Worm (Caenorhabditis elegans) whole organism, L4 larva: ENCODE results near the gene cyp-23A1.

Experiments
- F10B5.3 ChIP-seq: sonication (generic microtip); optimal IDR thresholded peaks from 2 replicates; lab custom pipeline; 2016; ENCODE audit warnings: mild to moderate bottlenecking, missing genetic modification characterization, missing compliant biosample characterization
- F49E8.2 ChIP-seq: sonication (generic microtip); optimal IDR thresholded peaks from 2 replicates; lab custom pipeline; 2016; ENCODE audit warnings: missing compliant biosample characterization, mild to moderate bottlenecking, missing genetic modification characterization, borderline replicate concordance
- T26A8.4 ChIP-seq: fragments of 200-800 bp; sonication (Bioruptor generic); IDR thresholded peaks from 2 replicates; pipeline ENCODE4 v1.3.6; 2022; ENCODE audit warnings: missing genetic modification characterization, missing compliant biosample characterization
- Y5F2A.4 ChIP-seq: fragments of 200-800 bp; sonication (Bioruptor generic); optimal IDR thresholded peaks from 2 replicates; lab custom pipeline; 2018; ENCODE audit warnings: mild to moderate bottlenecking, missing genetic modification characterization, missing compliant biosample characterization
- aha-1 ChIP-seq: fragments of 150-350 bp; peaks from one replicate; lab custom pipeline; 2014; ENCODE audit warnings: missing biosample characterization, missing genetic modification characterization
- aly-2 ChIP-seq: sonication (generic microtip); optimal IDR thresholded peaks from 2 replicates; lab custom pipeline; 2018; ENCODE audit warnings: missing biosample characterization, missing genetic modification characterization
- ceh-44 ChIP-seq: fragments of 200-800 bp; sonication (Bioruptor generic); IDR thresholded peaks from 2 replicates; pipeline ENCODE4 v1.3.6; 2022; ENCODE audit warnings: missing genetic modification reagents, missing genetic modification characterization, missing compliant biosample characterization
- ceh-62 ChIP-seq: sonication (generic microtip); optimal IDR thresholded peaks from 2 replicates; lab custom pipeline; 2017; ENCODE audit warnings: missing biosample characterization, missing genetic modification characterization
- ctbp-1 ChIP-seq: fragments of 200-800 bp; sonication (Bioruptor generic); IDR thresholded peaks from 2 replicates; pipeline ENCODE4 v1.3.6; 2022; ENCODE audit warnings: missing genetic modification reagents, missing genetic modification characterization, missing compliant biosample characterization
- daf-12 ChIP-seq: fragments of 150-350 bp; optimal IDR thresholded peaks from 2 replicates; lab custom pipeline; 2014; ENCODE audit warnings: missing biosample characterization, missing genetic modification reagents, missing genetic modification characterization
- daf-16 ChIP-seq, 3 experiments: sonication (generic microtip); optimal IDR thresholded peaks; 2 replicates each; lab custom pipeline; 2016 to 2017; ENCODE audit warnings: missing genetic modification characterization in 3 of 3, missing genetic modification reagents in 3 of 3, mild to moderate bottlenecking in 2 of 3, missing compliant biosample characterization in 2 of 3, missing biosample characterization in 1 of 3, moderate library complexity in 1 of 3
- daf-19 ChIP-seq: fragments of 200-800 bp; sonication (Bioruptor generic); conservative IDR thresholded peaks from 2 replicates; pipeline ENCODE4 v1.3.6; 2022; ENCODE audit warnings: missing genetic modification characterization, missing compliant biosample characterization
- dmd-6 ChIP-seq: fragments of 200-800 bp; sonication (Bioruptor generic); IDR thresholded peaks from 2 replicates; pipeline ENCODE4 v1.3.6; 2022; ENCODE audit warnings: missing genetic modification reagents, missing genetic modification characterization, missing compliant biosample characterization
- dmd-9 ChIP-seq: fragments of 200-800 bp; sonication (Bioruptor generic); IDR thresholded peaks from 2 replicates; pipeline ENCODE4 v1.3.6; 2022; ENCODE audit warnings: missing genetic modification reagents, missing genetic modification characterization, missing compliant biosample characterization
- dpl-1 ChIP-seq: fragments of 150-350 bp; optimal IDR thresholded peaks from 2 replicates; lab custom pipeline; 2014; ENCODE audit warnings: missing biosample characterization, missing genetic modification reagents, missing genetic modification characterization
- duxl-1 ChIP-seq: sonication (generic microtip); optimal IDR thresholded peaks from 2 replicates; lab custom pipeline; 2016; ENCODE audit warnings: mild to moderate bottlenecking, missing genetic modification characterization, moderate library complexity, missing compliant biosample characterization; ENCODE audit not compliant: poor library complexity
- hlh-11 ChIP-seq: fragments of 200-800 bp; sonication (Bioruptor generic); optimal IDR thresholded peaks from 2 replicates; lab custom pipeline; 2018; ENCODE audit warnings: mild to moderate bottlenecking, missing genetic modification characterization, missing compliant biosample characterization
- jun-1 ChIP-seq: fragments of 150-350 bp; optimal IDR thresholded peaks from 2 replicates; lab custom pipeline; 2014; ENCODE audit warnings: missing biosample characterization, missing genetic modification reagents, missing genetic modification characterization
- lim-7 ChIP-seq: fragments of 200-800 bp; sonication (Bioruptor generic); IDR thresholded peaks from 2 replicates; pipeline ENCODE4 v1.3.6; 2022; ENCODE audit warnings: missing genetic modification characterization, missing compliant biosample characterization
- lsy-2 ChIP-seq, 2 experiments: fragments of 150-350 bp in 1 of 2; sonication (generic microtip) in 1 of 2; optimal IDR thresholded peaks; 2 replicates each; lab custom pipeline; 2014 to 2017; ENCODE audit warnings: missing biosample characterization in 2 of 2, missing genetic modification characterization in 2 of 2
- madf-9 ChIP-seq: fragments of 200-800 bp; sonication (Bioruptor generic); conservative IDR thresholded peaks from 2 replicates; pipeline ENCODE4 v1.3.6; 2022; ENCODE audit warnings: missing genetic modification reagents, missing genetic modification characterization, missing compliant biosample characterization
- mdl-1 ChIP-seq, 2 experiments: fragments of 150-350 bp in 1 of 2; sonication (generic microtip) in 1 of 2; optimal IDR thresholded peaks; 2 replicates each; lab custom pipeline; 2014 to 2017; ENCODE audit warnings: missing biosample characterization in 2 of 2, missing genetic modification characterization in 2 of 2
- mes-2 ChIP-seq: sonication (generic microtip); optimal IDR thresholded peaks from 2 replicates; lab custom pipeline; 2016; ENCODE audit warnings: missing genotype, mild to moderate bottlenecking, missing genetic modification characterization, missing compliant biosample characterization; ENCODE audit not compliant: poor library complexity, severe bottlenecking
- nhr-11 ChIP-seq: fragments of 150-350 bp; optimal IDR thresholded peaks from 2 replicates; lab custom pipeline; 2014; ENCODE audit warnings: missing biosample characterization, missing genetic modification characterization
- nhr-25 ChIP-seq: sonication (generic microtip); optimal IDR thresholded peaks from 2 replicates; lab custom pipeline; 2017; ENCODE audit warnings: missing genetic modification characterization, mild to moderate bottlenecking, missing compliant biosample characterization, antibody characterized with exemption, moderate library complexity, borderline replicate concordance; ENCODE audit not compliant: insufficient read depth
- nhr-28 ChIP-seq: fragments of 150-350 bp; optimal IDR thresholded peaks from 2 replicates; lab custom pipeline; 2014; ENCODE audit warnings: missing biosample characterization, missing genetic modification characterization
- nhr-6 ChIP-seq: fragments of 150-350 bp; optimal IDR thresholded peaks from 2 replicates; lab custom pipeline; 2014; ENCODE audit warnings: missing biosample characterization, missing genetic modification characterization
- pha-4 ChIP-seq, 2 experiments: fragments of 150-350 bp in 1 of 2; fragments of 200-800 bp in 1 of 2; sonication (Bioruptor generic) in 1 of 2; IDR thresholded peaks in 1 of 2; optimal IDR thresholded peaks in 1 of 2; 2 replicates each; pipeline versions ENCODE4 v1.3.6 to Lab custom; 2014 to 2022; ENCODE audit warnings: missing genetic modification characterization in 2 of 2, missing genetic modification reagents in 2 of 2, missing biosample characterization in 1 of 2, missing compliant biosample characterization in 1 of 2
- sdz-12 ChIP-seq: fragments of 200-800 bp; sonication (Bioruptor generic); optimal IDR thresholded peaks from 2 replicates; lab custom pipeline; 2018; ENCODE audit warnings: mild to moderate bottlenecking, missing genetic modification characterization, missing compliant biosample characterization
- set-16 ChIP-seq: fragments of 200-800 bp; sonication (Bioruptor generic); IDR thresholded peaks from 2 replicates; pipeline ENCODE4 v1.3.6; 2022; ENCODE audit warnings: missing genetic modification reagents, missing genetic modification characterization, missing compliant biosample characterization
- snpc-1.2 ChIP-seq: fragments of 200-800 bp; sonication (Bioruptor generic); IDR thresholded peaks from 2 replicates; pipeline ENCODE4 v1.3.6; 2022; ENCODE audit warnings: missing genetic modification reagents, missing genetic modification characterization, missing compliant biosample characterization
- spr-1 ChIP-seq: sonication (generic microtip); optimal IDR thresholded peaks from 2 replicates; lab custom pipeline; 2016; ENCODE audit warnings: mild to moderate bottlenecking, missing genetic modification characterization, missing compliant biosample characterization
- tra-1 ChIP-seq: fragments of 200-800 bp; sonication (Bioruptor generic); IDR thresholded peaks from 2 replicates; pipeline ENCODE4 v1.3.6; 2022; ENCODE audit warnings: missing genetic modification reagents, missing genetic modification characterization, missing compliant biosample characterization
- unc-130 ChIP-seq: sonication (generic microtip); optimal IDR thresholded peaks from 2 replicates; lab custom pipeline; 2016; ENCODE audit warnings: missing genetic modification reagents, missing genetic modification characterization, missing compliant biosample characterization
- unc-39 ChIP-seq: sonication (generic microtip); optimal IDR thresholded peaks from 2 replicates; lab custom pipeline; 2017; ENCODE audit warnings: missing biosample characterization, missing genetic modification characterization
- unc-62 ChIP-seq, 3 experiments: fragments of 150-350 bp in 1 of 3; sonication (generic microtip); optimal IDR thresholded peaks in 2 of 3; peaks in 1 of 3; 1 replicate in 1 of 3; 2 replicates in 2 of 3; lab custom pipeline; 2014 to 2017; ENCODE audit warnings: missing biosample characterization in 3 of 3, missing genetic modification characterization in 3 of 3, missing genetic modification reagents in 3 of 3, missing genotype in 1 of 3
- vab-7 ChIP-seq: fragments of 200-800 bp; sonication (Bioruptor generic); IDR thresholded peaks from 2 replicates; pipeline ENCODE4 v1.3.6; 2022; ENCODE audit warnings: missing genetic modification reagents, missing genetic modification characterization, missing compliant biosample characterization
- ztf-11 ChIP-seq: fragments of 150-350 bp; optimal IDR thresholded peaks from 2 replicates; lab custom pipeline; 2014; ENCODE audit warnings: missing biosample characterization, missing genetic modification characterization
- ztf-7 ChIP-seq: fragments of 150-350 bp; optimal IDR thresholded peaks from 2 replicates; lab custom pipeline; 2014; ENCODE audit warnings: missing biosample characterization, missing genetic modification characterization

Gene cyp-23A1

ce11 chrII:4510684-4511083 is 1.3 kb upstream of the cyp-23A1 start:
- no peak for TF ChIP-seq dpl-1
- no peak for TF ChIP-seq ztf-11 (tag; lab: Kevin White, UChicago)
- no peak for TF ChIP-seq vab-7
- peak in 1 of 2 experiments; percentile 63 for TF ChIP-seq unc-62 (GFP tag; optimal IDR thresholded peaks at IDR 0.05 in 1 of 2; lab: Kevin White, UChicago)
- no peak for TF ChIP-seq unc-62 (tag; optimal IDR thresholded peaks at IDR 0.05; lab: Kevin White, UChicago)
- no peak for TF ChIP-seq daf-19 (GFP tag; lab: Robert Waterston, UW)
- no peak for TF ChIP-seq madf-9 (GFP tag; lab: Robert Waterston, UW)

DNA sequence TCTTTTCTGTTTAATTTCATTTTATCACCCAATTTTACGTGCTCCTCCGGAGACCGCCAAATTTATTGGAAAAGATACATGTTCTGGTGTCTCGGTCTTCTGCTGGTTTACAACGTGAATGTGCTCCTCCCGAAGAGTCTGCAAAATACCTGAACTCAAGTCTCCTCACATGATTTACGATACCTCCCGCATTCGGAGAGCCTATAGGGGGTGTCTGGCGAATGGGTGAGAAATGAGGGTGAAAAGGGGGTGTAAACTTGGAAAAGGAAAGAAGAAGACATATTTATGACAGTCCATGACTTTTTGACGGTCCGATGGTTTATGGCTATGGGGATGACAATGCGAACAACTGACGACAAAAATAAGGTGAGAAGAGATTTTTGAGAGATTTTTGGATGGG is 4.3 kb downstream of the cyp-23A1 start:
- TF ChIP-seq aly-2 (tag; lab: Kevin White, UChicago) (no peak), T26A8.4 (GFP tag; lab: Robert Waterston, UW) (no peak), ceh-62 (tag; lab: Kevin White, UChicago) (no peak), snpc-1.2 (GFP tag; lab: Robert Waterston, UW) (no peak), lim-7 (GFP tag; lab: Robert Waterston, UW) (no peak), nhr-28 (tag; lab: Kevin White, UChicago) (no peak), dmd-9 (GFP tag; lab: Robert Waterston, UW) (no peak), spr-1 (tag; lab: Kevin White, UChicago) (no peak), ceh-44 (no peak), aha-1 (tag; lab: Kevin White, UChicago) (no peak), mdl-1 (tag; optimal IDR thresholded peaks at IDR 0.05; lab: Kevin White, UChicago) (no peak), nhr-25 (no peak), daf-12 (tag; lab: Kevin White, UChicago) (no peak), Y5F2A.4 (no peak), pha-4 (GFP tag; IDR thresholded peaks at IDR 0.05; lab: Robert Waterston, UW) (no peak), pha-4 (tag; optimal IDR thresholded peaks at IDR 0.05; lab: Kevin White, UChicago) (no peak), ztf-11 (tag; lab: Kevin White, UChicago) (no peak), nhr-11 (no peak)

- TF ChIP-seq duxl-1 (tag; lab: Kevin White, UChicago) (no peak), madf-9 (GFP tag; lab: Robert Waterston, UW) (no peak), tra-1 (GFP tag; lab: Robert Waterston, UW) (no peak), unc-62 (GFP tag; optimal IDR thresholded peaks at IDR 0.05 in 1 of 2; lab: Kevin White, UChicago) (peak in 1 of 2 experiments; percentile 11), unc-62 (tag; optimal IDR thresholded peaks at IDR 0.05; lab: Kevin White, UChicago) (no peak), sdz-12 (GFP tag; lab: Kevin White, UChicago) (no peak), ctbp-1 (GFP tag; lab: Robert Waterston, UW) (no peak), nhr-6 (tag; lab: Kevin White, UChicago) (no peak), F49E8.2 (tag; lab: Kevin White, UChicago) (no peak), unc-130 (GFP tag; lab: Kevin White, UChicago) (no peak), unc-39 (tag; lab: Kevin White, UChicago) (no peak), aha-1 (tag; lab: Kevin White, UChicago) (peak; percentile 14), F10B5.3 (tag; lab: Kevin White, UChicago) (no peak)
- TF ChIP-seq, all 104 proteins: peak for 2
Observed at ce11 chrII:4517254-4517653, 5.2 kb downstream of the cyp-23A1 start.

DNA sequence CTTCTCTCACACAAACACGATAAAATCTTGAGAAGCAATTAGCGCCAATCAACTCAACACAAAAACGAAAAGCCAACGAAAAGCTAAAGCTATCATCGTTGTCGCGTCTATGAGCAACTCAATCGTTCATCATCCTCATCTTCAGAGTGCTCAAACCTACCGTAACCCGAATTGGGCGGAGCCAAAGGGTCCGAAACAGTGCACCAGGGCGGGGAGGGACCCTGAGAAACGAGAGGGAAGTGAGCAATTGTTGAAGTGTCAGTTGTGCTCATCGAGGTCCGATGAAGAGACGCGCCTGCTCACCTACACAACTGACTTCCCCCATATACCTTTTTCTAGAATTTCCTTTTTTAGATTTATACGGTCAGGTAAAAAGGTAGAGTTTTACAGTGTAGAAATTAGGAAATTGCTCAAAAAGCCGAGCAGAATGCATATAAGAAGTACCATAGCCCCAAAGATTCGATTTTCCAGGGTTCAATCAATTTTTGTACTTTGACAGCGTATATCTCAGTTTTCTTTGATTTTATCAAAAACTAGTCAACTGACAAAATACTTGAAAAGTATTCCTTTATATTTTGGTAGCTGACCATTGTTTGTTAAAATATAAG is 6.4 kb downstream of the cyp-23A1 start, which contains the start of gene hlh-1:
Gene hlh-1, plus strand, starts transcription at position 275 of the 608 bp plus-strand sequence.
- no peak for TF ChIP-seq tra-1 (GFP tag; lab: Robert Waterston, UW)
- peak; percentile 68 for TF ChIP-seq aha-1 (tag; lab: Kevin White, UChicago)
- peak; percentile 47 for TF ChIP-seq nhr-11
- TF ChIP-seq lsy-2 (tag; optimal IDR thresholded peaks at IDR 0.05; lab: Kevin White, UChicago) = peak in 1 of 2 experiments; percentile 46
- TF ChIP-seq unc-62 (GFP tag; optimal IDR thresholded peaks at IDR 0.05 in 1 of 2; lab: Kevin White, UChicago) = peak in 1 of 2 experiments; percentile 84
- TF ChIP-seq unc-62 (tag; optimal IDR thresholded peaks at IDR 0.05; lab: Kevin White, UChicago) = no peak
- no peak for TF ChIP-seq jun-1 (tag; lab: Kevin White, UChicago)
- TF ChIP-seq Y5F2A.4 = no peak
- TF ChIP-seq duxl-1 (tag; lab: Kevin White, UChicago) = no peak
- no peak for TF ChIP-seq ztf-7 (tag; lab: Kevin White, UChicago)
- no peak for TF ChIP-seq dmd-6 (GFP tag; lab: Robert Waterston, UW)
- no peak for TF ChIP-seq mes-2
- peak in 1 of 2 experiments; percentile 57 for TF ChIP-seq daf-16 (GFP tag; optimal IDR thresholded peaks at IDR 0.05; lab: Kevin White, UChicago)
- TF ChIP-seq daf-16 (tag; optimal IDR thresholded peaks at IDR 0.05; lab: Kevin White, UChicago) = no peak
- peak; percentile 25; the same call in 1 of the 2 replicates for TF ChIP-seq set-16
- peak; percentile 47 for TF ChIP-seq hlh-11
